Worm (Caenorhabditis elegans) whole organism, L4 larva: ENCODE measurements around the gene clc-2.

ENCODE experiments used
- D1046.2 ChIP-seq: fragments of 200-800 bp; sonication (Bioruptor generic); IDR thresholded peaks from 2 replicates; pipeline ENCODE4 v1.3.6; 2022; ENCODE audit warnings: missing genetic modification characterization, missing compliant biosample characterization
- F26F4.8 ChIP-seq: fragments of 200-800 bp; sonication (Bioruptor generic); conservative IDR thresholded peaks from 2 replicates; pipeline ENCODE4 v1.3.6; 2022; ENCODE audit warnings: missing genetic modification characterization, missing compliant biosample characterization
- F44E2.7 ChIP-seq: fragments of 200-800 bp; sonication (Bioruptor generic); IDR thresholded peaks from 2 replicates; pipeline ENCODE4 v2.1.2; 2022; ENCODE audit warnings: missing genetic modification characterization, missing compliant biosample characterization
- F49E8.2 ChIP-seq: sonication (generic microtip); optimal IDR thresholded peaks from 2 replicates; lab custom pipeline; 2016; ENCODE audit warnings: missing compliant biosample characterization, mild to moderate bottlenecking, missing genetic modification characterization, borderline replicate concordance
- R02D3.7 ChIP-seq: fragments of 150-350 bp; sonication (generic microtip); optimal IDR thresholded peaks from 3 replicates; lab custom pipeline; 2014; ENCODE audit warnings: missing biosample characterization, missing genetic modification characterization
- Y105C5A.15 ChIP-seq: fragments of 200-800 bp; sonication (Bioruptor generic); IDR thresholded peaks from 2 replicates; pipeline ENCODE4 v1.3.6; 2022; ENCODE audit warnings: missing genetic modification characterization, missing compliant biosample characterization
- Y5F2A.4 ChIP-seq: fragments of 200-800 bp; sonication (Bioruptor generic); optimal IDR thresholded peaks from 2 replicates; lab custom pipeline; 2018; ENCODE audit warnings: mild to moderate bottlenecking, missing genetic modification characterization, missing compliant biosample characterization
- Y75B8A.6 ChIP-seq: fragments of 200-800 bp; sonication (Bioruptor generic); IDR thresholded peaks from 2 replicates; pipeline ENCODE4 v1.3.6; 2022; ENCODE audit warnings: missing genetic modification reagents, missing genetic modification characterization, missing compliant biosample characterization
- aly-2 ChIP-seq: sonication (generic microtip); optimal IDR thresholded peaks from 2 replicates; lab custom pipeline; 2018; ENCODE audit warnings: missing biosample characterization, missing genetic modification characterization
- ama-1 ChIP-seq: fragments of 150-350 bp; optimal IDR thresholded peaks from 2 replicates; lab custom pipeline; 2014; ENCODE audit warnings: inconsistent platforms, mixed read lengths
- arid-1 ChIP-seq: fragments of 200-800 bp; sonication (Bioruptor generic); conservative IDR thresholded peaks from 2 replicates; pipeline ENCODE4 v1.3.6; 2022; ENCODE audit warnings: missing genetic modification reagents, missing genetic modification characterization, missing compliant biosample characterization
- ceh-20 ChIP-seq: fragments of 200-800 bp; sonication (Bioruptor generic); IDR thresholded peaks from 2 replicates; pipeline ENCODE4 v1.3.6; 2022; ENCODE audit warnings: missing genetic modification reagents, missing genetic modification characterization, missing compliant biosample characterization
- ceh-62 ChIP-seq: sonication (generic microtip); optimal IDR thresholded peaks from 2 replicates; lab custom pipeline; 2017; ENCODE audit warnings: missing biosample characterization, missing genetic modification characterization
- ces-1 ChIP-seq: fragments of 150-350 bp; sonication (generic microtip); optimal IDR thresholded peaks from 4 replicates; lab custom pipeline; 2014; ENCODE audit warnings: missing biosample characterization, missing genetic modification reagents, missing genetic modification characterization
- dmd-6 ChIP-seq: fragments of 200-800 bp; sonication (Bioruptor generic); IDR thresholded peaks from 2 replicates; pipeline ENCODE4 v1.3.6; 2022; ENCODE audit warnings: missing genetic modification reagents, missing genetic modification characterization, missing compliant biosample characterization
- dmd-8 ChIP-seq: fragments of 200-800 bp; sonication (Bioruptor generic); IDR thresholded peaks from 2 replicates; pipeline ENCODE4 v1.3.6; 2022; ENCODE audit warnings: missing genetic modification characterization, missing compliant biosample characterization
- fkh-10 ChIP-seq: fragments of 150-350 bp; optimal IDR thresholded peaks from 2 replicates; lab custom pipeline; 2014; ENCODE audit warnings: missing biosample characterization, missing genetic modification reagents, missing genetic modification characterization
- gei-8 ChIP-seq: fragments of 200-800 bp; sonication (Bioruptor generic); optimal IDR thresholded peaks from 2 replicates; lab custom pipeline; 2018; ENCODE audit warnings: mild to moderate bottlenecking, missing genetic modification characterization, missing compliant biosample characterization
- hlh-11 ChIP-seq: fragments of 200-800 bp; sonication (Bioruptor generic); optimal IDR thresholded peaks from 2 replicates; lab custom pipeline; 2018; ENCODE audit warnings: mild to moderate bottlenecking, missing genetic modification characterization, missing compliant biosample characterization
- jun-1 ChIP-seq: fragments of 150-350 bp; optimal IDR thresholded peaks from 2 replicates; lab custom pipeline; 2014; ENCODE audit warnings: missing biosample characterization, missing genetic modification reagents, missing genetic modification characterization
- lim-7 ChIP-seq: fragments of 200-800 bp; sonication (Bioruptor generic); IDR thresholded peaks from 2 replicates; pipeline ENCODE4 v1.3.6; 2022; ENCODE audit warnings: missing genetic modification characterization, missing compliant biosample characterization
- mdl-1 ChIP-seq, 2 experiments: fragments of 150-350 bp in 1 of 2; sonication (generic microtip) in 1 of 2; optimal IDR thresholded peaks; 2 replicates each; lab custom pipeline; 2014 to 2017; ENCODE audit warnings: missing biosample characterization in 2 of 2, missing genetic modification characterization in 2 of 2
- mes-2 ChIP-seq: sonication (generic microtip); optimal IDR thresholded peaks from 2 replicates; lab custom pipeline; 2016; ENCODE audit warnings: missing genotype, mild to moderate bottlenecking, missing genetic modification characterization, missing compliant biosample characterization; ENCODE audit not compliant: poor library complexity, severe bottlenecking
- nhr-11 ChIP-seq: fragments of 150-350 bp; optimal IDR thresholded peaks from 2 replicates; lab custom pipeline; 2014; ENCODE audit warnings: missing biosample characterization, missing genetic modification characterization
- nhr-237 ChIP-seq: sonication (generic microtip); optimal IDR thresholded peaks from 2 replicates; lab custom pipeline; 2017; ENCODE audit warnings: missing biosample characterization, missing genetic modification characterization
- nhr-28 ChIP-seq: fragments of 150-350 bp; optimal IDR thresholded peaks from 2 replicates; lab custom pipeline; 2014; ENCODE audit warnings: missing biosample characterization, missing genetic modification characterization
- nhr-48 ChIP-seq: sonication (generic microtip); optimal IDR thresholded peaks from 2 replicates; lab custom pipeline; 2016; ENCODE audit warnings: mild to moderate bottlenecking, missing genetic modification characterization, missing compliant biosample characterization
- nhr-76 ChIP-seq: fragments of 150-350 bp; optimal IDR thresholded peaks from 2 replicates; lab custom pipeline; 2014; ENCODE audit warnings: missing biosample characterization, missing genetic modification characterization
- pha-4 ChIP-seq, 2 experiments: fragments of 150-350 bp in 1 of 2; fragments of 200-800 bp in 1 of 2; sonication (Bioruptor generic) in 1 of 2; IDR thresholded peaks in 1 of 2; optimal IDR thresholded peaks in 1 of 2; 2 replicates each; pipeline versions ENCODE4 v1.3.6 to Lab custom; 2014 to 2022; ENCODE audit warnings: missing genetic modification characterization in 2 of 2, missing genetic modification reagents in 2 of 2, missing biosample characterization in 1 of 2, missing compliant biosample characterization in 1 of 2
- php-3 ChIP-seq: fragments of 200-800 bp; sonication (Bioruptor generic); IDR thresholded peaks from 2 replicates; pipeline ENCODE4 v1.3.6; 2022; ENCODE audit warnings: missing genetic modification reagents, missing genetic modification characterization, missing compliant biosample characterization
- saeg-2 ChIP-seq: fragments of 200-800 bp; sonication (Bioruptor generic); IDR thresholded peaks from 2 replicates; pipeline ENCODE4 v1.3.6; 2022; ENCODE audit warnings: missing genetic modification reagents, missing genetic modification characterization, missing compliant biosample characterization
- snpc-1.2 ChIP-seq: fragments of 200-800 bp; sonication (Bioruptor generic); IDR thresholded peaks from 2 replicates; pipeline ENCODE4 v1.3.6; 2022; ENCODE audit warnings: missing genetic modification reagents, missing genetic modification characterization, missing compliant biosample characterization
- snpc-4 ChIP-seq: fragments of 150-350 bp; optimal IDR thresholded peaks from 2 replicates; lab custom pipeline; 2014; ENCODE audit warnings: missing biosample characterization, missing genetic modification characterization
- tag-97 ChIP-seq: fragments of 200-800 bp; sonication (Bioruptor generic); IDR thresholded peaks from 2 replicates; pipeline ENCODE4 v1.3.6; 2022; ENCODE audit warnings: missing genetic modification characterization, missing compliant biosample characterization
- unc-39 ChIP-seq: sonication (generic microtip); optimal IDR thresholded peaks from 2 replicates; lab custom pipeline; 2017; ENCODE audit warnings: missing biosample characterization, missing genetic modification characterization
- zip-11 ChIP-seq: fragments of 200-800 bp; sonication (Bioruptor generic); IDR thresholded peaks from 2 replicates; pipeline ENCODE4 v1.3.6; 2022; ENCODE audit warnings: missing genetic modification characterization, missing compliant biosample characterization
- ztf-11 ChIP-seq: fragments of 150-350 bp; optimal IDR thresholded peaks from 2 replicates; lab custom pipeline; 2014; ENCODE audit warnings: missing biosample characterization, missing genetic modification characterization
- ztf-7 ChIP-seq: fragments of 150-350 bp; optimal IDR thresholded peaks from 2 replicates; lab custom pipeline; 2014; ENCODE audit warnings: missing biosample characterization, missing genetic modification characterization

Gene clc-2

ce11 chrX:7415420-7415819, 15.8 kb upstream of the clc-2 start, which contains the start of gene C10A4.7:
C10A4.7 (minus strand) TSS chrX:7415520.
- TF ChIP-seq ztf-7 (tag; lab: Kevin White, UChicago), result no peak
- TF ChIP-seq, all 104 proteins: peak for 0

ce11 chrX:7416082-7416481, 15.2 kb upstream of the clc-2 start, which contains the start of gene C10A4.1:
C10A4.1 (plus strand) TSS chrX:7416382.
- TF ChIP-seq lim-7 (GFP tag; lab: Robert Waterston, UW) (no peak), fkh-10 (GFP tag; lab: Kevin White, UChicago) (no peak), ces-1 (no peak), F49E8.2 (tag; lab: Kevin White, UChicago) (no peak), arid-1 (no peak), zip-11 (GFP tag; lab: Robert Waterston, UW) (no peak), hlh-11 (tag; lab: Kevin White, UChicago) (no peak), mes-2 (no peak), nhr-237 (tag; lab: Kevin White, UChicago) (no peak), Y5F2A.4 (GFP tag; lab: Kevin White, UChicago) (no peak), nhr-11 (tag; lab: Kevin White, UChicago) (no peak), jun-1 (tag; lab: Kevin White, UChicago) (no peak), ztf-11 (tag; lab: Kevin White, UChicago) (no peak), D1046.2 (GFP tag; lab: Robert Waterston, UW) (no peak), ztf-7 (tag; lab: Kevin White, UChicago) (no peak), F26F4.8 (GFP tag; lab: Robert Waterston, UW) (no peak)
- TF ChIP-seq, all 104 proteins: peak for 0

ce11 chrX:7420571-7420970, 10.7 kb upstream of the clc-2 start, which contains the start of gene C10A4.9:
C10A4.9 (plus strand) TSS chrX:7420871.
- TF ChIP-seq F49E8.2 (tag; lab: Kevin White, UChicago) (no peak), jun-1 (tag; lab: Kevin White, UChicago) (no peak), saeg-2 (GFP tag; lab: Robert Waterston, UW) (no peak), F44E2.7 (GFP tag; lab: Robert Waterston, UW) (no peak), snpc-4 (tag; lab: Kevin White, UChicago) (no peak), nhr-28 (tag; lab: Kevin White, UChicago) (no peak), zip-11 (GFP tag; lab: Robert Waterston, UW) (no peak), mdl-1 (tag; optimal IDR thresholded peaks at IDR 0.05; lab: Kevin White, UChicago) (no peak), pha-4 (GFP tag; IDR thresholded peaks at IDR 0.05; lab: Robert Waterston, UW) (no peak), pha-4 (tag; optimal IDR thresholded peaks at IDR 0.05; lab: Kevin White, UChicago) (no peak), snpc-1.2 (GFP tag; lab: Robert Waterston, UW) (no peak), nhr-76 (tag; lab: Kevin White, UChicago) (no peak), dmd-6 (GFP tag; lab: Robert Waterston, UW) (no peak), php-3 (GFP tag; lab: Robert Waterston, UW) (no peak), R02D3.7 (tag; lab: Kevin White, UChicago) (no peak), unc-39 (tag; lab: Kevin White, UChicago) (no peak), nhr-237 (tag; lab: Kevin White, UChicago) (no peak), ceh-20 (GFP tag; lab: Robert Waterston, UW) (no peak), ama-1 (lab: Kevin White, UChicago) (no peak), Y105C5A.15 (GFP tag; lab: Robert Waterston, UW) (no peak)
- TF ChIP-seq, all 104 proteins: peak for 0

- TF ChIP-seq ceh-62 (tag; lab: Kevin White, UChicago) (no peak), F49E8.2 (tag; lab: Kevin White, UChicago) (no peak), F44E2.7 (GFP tag; lab: Robert Waterston, UW) (no peak), nhr-48 (tag; lab: Kevin White, UChicago) (no peak), Y75B8A.6 (no peak), dmd-6 (GFP tag; lab: Robert Waterston, UW) (no peak), tag-97 (GFP tag; lab: Robert Waterston, UW) (no peak), dmd-8 (GFP tag; lab: Robert Waterston, UW) (no peak), aly-2 (tag; lab: Kevin White, UChicago) (no peak), gei-8 (GFP tag; lab: Kevin White, UChicago) (no peak)
Measured at ce11 chrX:7424813-7425212, 6.5 kb upstream of the clc-2 start, which contains the start of gene mnm-2. mnm-2 (minus strand) TSS chrX:7424913.
